Worm (Caenorhabditis elegans): ENCODE data around the gene alh-13.

The alh-13 gene

DNA sequence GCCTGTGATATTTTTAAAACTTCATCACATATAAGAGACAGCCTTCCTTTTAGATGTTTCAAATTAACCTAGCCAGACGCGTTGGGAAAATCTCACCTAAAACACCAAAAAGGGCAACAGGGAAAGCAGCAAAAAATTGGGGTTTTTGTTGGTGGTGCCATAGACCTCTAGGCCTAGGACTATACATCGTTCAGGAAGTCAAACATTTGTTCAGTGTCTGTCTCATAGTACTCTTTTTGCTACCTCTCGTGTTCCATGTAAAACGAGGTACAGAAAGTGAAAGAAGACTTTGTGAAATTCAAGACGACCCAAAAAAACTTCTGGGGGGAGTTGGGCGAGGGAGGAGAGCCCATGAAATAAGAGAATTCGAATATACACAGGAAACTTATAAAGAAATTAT, 46.9 kb downstream of the alh-13 start:
- no peak for TF ChIP-seq W03F9.2 (tag; optimal IDR thresholded peaks at IDR 0.05)
- no peak for TF ChIP-seq him-1 (tag; optimal IDR thresholded peaks at IDR 0.05)
- TF ChIP-seq dao-5 (tag; optimal IDR thresholded peaks at IDR 0.05), result no peak

- no peak for TF ChIP-seq him-1 (tag; optimal IDR thresholded peaks at IDR 0.05)
- TF ChIP-seq dao-5 (tag; optimal IDR thresholded peaks at IDR 0.05), result no peak
- TF ChIP-seq W03F9.2 (tag; optimal IDR thresholded peaks at IDR 0.05), result no peak
Observed at ce11 chrX:12834848-12835247, 52.7 kb downstream of the alh-13 start.
